Fruit fly (Drosophila melanogaster) whole organism, adult: ENCODE measurements around the gene capu.
A peak's percentile ranks its signal among the peaks of the same experiment; 100 is the strongest.

Experiments
- CG11617 ChIP-seq: fragments of 200-800 bp; sonication (Bioruptor generic); optimal IDR thresholded peaks from 2 replicates; lab custom pipeline; 2017; ENCODE audit warnings: mild to moderate bottlenecking, missing biosample characterization, missing genetic modification reagents, missing genetic modification characterization
- CG12768 ChIP-seq: fragments of 200-800 bp; sonication (Bioruptor generic); optimal IDR thresholded peaks from 2 replicates; lab custom pipeline; 2017; ENCODE audit warnings: missing biosample characterization, missing genetic modification characterization, mild to moderate bottlenecking, moderate library complexity, missing genetic modification reagents
- CG14711 ChIP-seq: fragments of 200-800 bp; sonication (Bioruptor generic); optimal IDR thresholded peaks from 2 replicates; lab custom pipeline; 2018; ENCODE audit warnings: missing biosample characterization, mild to moderate bottlenecking, missing genetic modification characterization, moderate library complexity
- CG1620 ChIP-seq: fragments of 200-800 bp; sonication (Bioruptor generic); optimal IDR thresholded peaks from 2 replicates; lab custom pipeline; 2016; ENCODE audit warnings: missing biosample characterization, missing genetic modification characterization
- CG33017 ChIP-seq: fragments of 200-800 bp; sonication (Bioruptor generic); optimal IDR thresholded peaks from 2 replicates; lab custom pipeline; 2018; ENCODE audit warnings: missing biosample characterization, mild to moderate bottlenecking, missing genetic modification characterization, moderate library complexity
- CG5204 ChIP-seq: fragments of 200-800 bp; sonication (Bioruptor generic); optimal IDR thresholded peaks from 2 replicates; lab custom pipeline; 2016; ENCODE audit warnings: missing biosample characterization, missing genetic modification characterization
- CG7045 ChIP-seq: fragments of 200-800 bp; sonication (Bioruptor generic); optimal IDR thresholded peaks from 2 replicates; lab custom pipeline; 2017; ENCODE audit warnings: missing biosample characterization, mild to moderate bottlenecking, missing genetic modification characterization
- CG7101 ChIP-seq: fragments of 200-800 bp; sonication (Bioruptor generic); optimal IDR thresholded peaks from 2 replicates; lab custom pipeline; 2018; ENCODE audit warnings: missing biosample characterization, mild to moderate bottlenecking, missing genetic modification characterization, moderate library complexity
- Clk ChIP-seq: fragments of 200-800 bp; sonication (Bioruptor generic); optimal IDR thresholded peaks from 2 replicates; lab custom pipeline; 2017; ENCODE audit warnings: missing biosample characterization, missing genetic modification characterization
- Crg-1 ChIP-seq: fragments of 200-800 bp; sonication (Bioruptor generic); optimal IDR thresholded peaks from 2 replicates; lab custom pipeline; 2016; ENCODE audit warnings: missing biosample characterization, missing genetic modification characterization
- Hr96 ChIP-seq: fragments of 200-800 bp; sonication (Bioruptor generic); optimal IDR thresholded peaks from 2 replicates; lab custom pipeline; 2016; ENCODE audit warnings: missing biosample characterization, missing genetic modification characterization
- Mnt ChIP-seq: fragments of 200-800 bp; sonication (Bioruptor generic); optimal IDR thresholded peaks from 2 replicates; lab custom pipeline; 2016; ENCODE audit warnings: missing biosample characterization, mild to moderate bottlenecking, missing genetic modification characterization
- bab1 ChIP-seq: fragments of 200-800 bp; sonication (Bioruptor generic); optimal IDR thresholded peaks from 3 replicates; lab custom pipeline; 2019; ENCODE audit warnings: missing biosample characterization, mild to moderate bottlenecking, missing genetic modification characterization, moderate library complexity
- cic ChIP-seq: fragments of 200-800 bp; sonication (Bioruptor generic); optimal IDR thresholded peaks from 2 replicates; lab custom pipeline; 2017; ENCODE audit warnings: missing biosample characterization, mild to moderate bottlenecking, missing genetic modification characterization, moderate library complexity
- cnc ChIP-seq, 2 experiments: fragments of >200 bp; optimal IDR thresholded peaks; 2 replicates each; lab custom pipeline; 2017
- kay ChIP-seq: fragments of 200-800 bp; sonication (Bioruptor generic); peaks from one replicate; lab custom pipeline; 2016; ENCODE audit warnings: missing biosample characterization, missing genetic modification characterization, borderline replicate concordance
- ovo ChIP-seq: fragments of 200-800 bp; sonication (Bioruptor generic); optimal IDR thresholded peaks from 2 replicates; lab custom pipeline; 2016; ENCODE audit warnings: missing biosample characterization, missing genetic modification characterization
- pad ChIP-seq: fragments of 200-800 bp; sonication (Bioruptor generic); optimal IDR thresholded peaks from 3 replicates; lab custom pipeline; 2017; ENCODE audit warnings: missing biosample characterization, missing genetic modification characterization, mild to moderate bottlenecking, moderate library complexity, missing genetic modification reagents
- tj ChIP-seq: fragments of 200-800 bp; sonication (Bioruptor generic); optimal IDR thresholded peaks from 3 replicates; lab custom pipeline; 2017; ENCODE audit warnings: missing biosample characterization, mild to moderate bottlenecking, missing genetic modification characterization, moderate library complexity
- toe ChIP-seq: fragments of 200-800 bp; sonication (Bioruptor generic); optimal IDR thresholded peaks from 2 replicates; lab custom pipeline; 2016; ENCODE audit warnings: missing biosample characterization, missing genetic modification characterization

Gene capu

dm6 chr2L:3851308-3851707 lies 51.4 kb downstream of the capu start:
- TF ChIP-seq kay (GFP tag; lab: Kevin White, UChicago) (no peak), cnc (optimal IDR thresholded peaks at IDR 0.05; lab: Kevin White, UChicago) (no peak), tj (GFP tag; lab: Kevin White, UChicago) (no peak), bab1 (GFP tag; lab: Kevin White, UChicago) (no peak), CG1620 (GFP tag; lab: Kevin White, UChicago) (no peak), CG5204 (GFP tag; lab: Kevin White, UChicago) (no peak), CG33017 (tag; lab: Kevin White, UChicago) (no peak), CG12768 (no peak), toe (no peak), cic (no peak), Hr96 (no peak), CG14711 (tag; lab: Kevin White, UChicago) (no peak), Crg-1 (GFP tag; lab: Kevin White, UChicago) (no peak), Clk (no peak), Mnt (GFP tag; lab: Kevin White, UChicago) (no peak)

dm6 chr2L:3847908-3848307 lies 54.8 kb downstream of the capu start:
- TF ChIP-seq CG1620 (GFP tag; lab: Kevin White, UChicago) (no peak), kay (GFP tag; lab: Kevin White, UChicago) (no peak), CG5204 (GFP tag; lab: Kevin White, UChicago) (no peak), pad (no peak), tj (GFP tag; lab: Kevin White, UChicago) (no peak), CG33017 (tag; lab: Kevin White, UChicago) (no peak), CG7101 (tag; lab: Kevin White, UChicago) (no peak), CG14711 (tag; lab: Kevin White, UChicago) (no peak), cic (no peak), Crg-1 (GFP tag; lab: Kevin White, UChicago) (no peak), CG7045 (no peak), Mnt (GFP tag; lab: Kevin White, UChicago) (no peak), cnc (optimal IDR thresholded peaks at IDR 0.05; lab: Kevin White, UChicago) (no peak), ovo (GFP tag; lab: Kevin White, UChicago) (no peak), Clk (no peak)

DNA sequence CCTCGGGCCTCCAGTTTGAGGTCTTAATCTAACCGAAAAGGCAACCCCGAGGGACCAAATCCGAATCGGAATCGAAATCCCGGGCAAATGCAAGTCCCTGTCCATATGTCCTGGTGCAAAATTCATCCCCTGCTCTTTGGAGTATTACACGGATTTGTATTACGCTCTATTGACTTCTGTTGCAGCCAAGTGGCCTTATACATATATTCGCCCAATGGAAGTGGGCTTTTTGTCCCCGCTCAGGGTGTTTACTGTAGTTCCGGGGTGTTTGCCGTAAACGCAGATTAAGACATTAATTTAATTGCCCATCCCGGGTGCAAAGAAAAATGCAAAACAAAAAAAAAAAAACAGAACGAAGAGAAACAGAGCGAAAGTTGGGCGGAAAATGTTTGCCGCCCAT lies 56.1 kb downstream of the capu start:
- TF ChIP-seq cnc (optimal IDR thresholded peaks at IDR 0.05; lab: Kevin White, UChicago) (no peak), Hr96 (no peak), CG7101 (tag; lab: Kevin White, UChicago) (no peak), kay (GFP tag; lab: Kevin White, UChicago) (no peak), pad (no peak), CG14711 (tag; lab: Kevin White, UChicago) (no peak), Crg-1 (GFP tag; lab: Kevin White, UChicago) (no peak), CG11617 (GFP tag; lab: Kevin White, UChicago) (no peak), CG33017 (tag; lab: Kevin White, UChicago) (no peak), Mnt (GFP tag; lab: Kevin White, UChicago) (no peak), CG5204 (GFP tag; lab: Kevin White, UChicago) (no peak), toe (no peak), CG7045 (no peak), CG12768 (no peak)

- no peak for TF ChIP-seq CG11617 (GFP tag; lab: Kevin White, UChicago)
Measured at dm6 chr2L:3844898-3845713, 57.6 kb downstream of the capu start.

DNA sequence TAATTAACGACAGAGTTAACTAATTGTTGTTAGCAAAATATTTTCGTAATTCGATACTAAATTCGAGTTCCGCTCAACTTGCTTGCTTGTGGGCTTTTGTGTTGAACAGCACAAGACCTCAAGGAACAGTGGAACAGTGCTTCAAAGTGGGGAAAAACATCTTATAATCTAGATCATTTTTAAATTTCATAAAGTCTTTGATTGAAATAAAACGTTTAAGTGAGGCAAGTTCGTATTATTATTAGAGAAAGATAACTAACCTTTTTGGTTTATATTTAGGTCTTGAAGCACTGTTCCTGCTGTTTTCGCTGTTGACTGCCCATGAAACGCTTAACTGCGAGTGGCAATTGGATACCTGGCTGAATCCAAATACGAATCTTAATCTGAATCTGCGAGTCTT lies 58.5 kb downstream of the capu start:
- TF ChIP-seq CG7045 (no peak), tj (GFP tag; lab: Kevin White, UChicago) (no peak), cnc (optimal IDR thresholded peaks at IDR 0.05; lab: Kevin White, UChicago) (no peak)

- TF ChIP-seq ovo (GFP tag; lab: Kevin White, UChicago) (no peak), CG7101 (tag; lab: Kevin White, UChicago) (no peak), CG11617 (GFP tag; lab: Kevin White, UChicago) (no peak), pad (no peak), kay (GFP tag; lab: Kevin White, UChicago) (no peak), CG14711 (tag; lab: Kevin White, UChicago) (no peak), CG7045 (no peak), Clk (no peak), CG1620 (GFP tag; lab: Kevin White, UChicago) (no peak), Crg-1 (GFP tag; lab: Kevin White, UChicago) (no peak), bab1 (GFP tag; lab: Kevin White, UChicago) (no peak), CG33017 (tag; lab: Kevin White, UChicago) (no peak), Hr96 (no peak)
Measured at dm6 chr2L:3840975-3841374, 61.7 kb downstream of the capu start.

DNA sequence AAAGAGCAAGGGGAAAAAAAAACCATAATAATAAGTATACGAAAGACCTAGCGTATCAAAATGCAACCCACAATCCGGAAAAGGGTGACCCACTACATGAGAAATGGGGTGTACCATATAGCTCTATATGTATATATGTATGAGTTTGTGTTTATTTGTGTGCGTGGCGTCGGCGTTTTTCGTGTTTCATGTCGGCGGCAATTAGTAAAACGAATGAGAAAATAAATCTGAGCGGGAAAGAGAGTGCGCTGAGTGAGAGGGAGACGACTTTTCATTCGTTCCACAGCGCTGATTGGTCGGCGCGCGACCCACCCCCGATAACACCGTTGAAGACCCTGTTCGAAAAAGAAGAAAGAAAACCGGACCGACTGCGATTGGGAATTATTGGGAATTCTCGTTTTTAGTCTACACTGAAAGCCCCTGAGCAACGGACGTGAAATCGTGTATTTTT lies 66.2 kb downstream of the capu start, which contains the start of gene slp2:
Gene slp2, plus strand, starts transcription at position 401 of the 451 bp plus-strand sequence.
- TF ChIP-seq CG11617 (GFP tag; lab: Kevin White, UChicago) (no peak), ovo (GFP tag; lab: Kevin White, UChicago) (no peak), pad (peak; percentile 8), cnc (optimal IDR thresholded peaks at IDR 0.05; lab: Kevin White, UChicago) (no peak), bab1 (GFP tag; lab: Kevin White, UChicago) (no peak)
